Fruit fly (Drosophila melanogaster) whole organism, wandering third instar larva: Measurements from ENCODE around the gene CG15056.

Experiments used
- Abd-B ChIP-seq: fragments of >200 bp; optimal IDR thresholded peaks from 2 replicates; lab custom pipeline; 2017; ENCODE audit warnings: missing biosample characterization, missing genetic modification characterization
- CG32264 ChIP-seq: fragments of 200-800 bp; sonication (Bioruptor generic); optimal IDR thresholded peaks from 2 replicates; lab custom pipeline; 2016; ENCODE audit warnings: missing biosample characterization, missing genetic modification characterization
- CG9705 ChIP-seq: fragments of 200-800 bp; sonication (Bioruptor generic); optimal IDR thresholded peaks from 2 replicates; lab custom pipeline; 2018; ENCODE audit warnings: missing biosample characterization, mild to moderate bottlenecking, missing genetic modification characterization
- CrebA ChIP-seq: fragments of 200-800 bp; sonication (Bioruptor generic); optimal IDR thresholded peaks from 2 replicates; lab custom pipeline; 2016; ENCODE audit warnings: missing biosample characterization, mild to moderate bottlenecking, missing genetic modification characterization, borderline replicate concordance
- Dfd ChIP-seq: fragments of >200 bp; optimal IDR thresholded peaks from 2 replicates; lab custom pipeline; 2017; ENCODE audit warnings: missing biosample characterization, missing genetic modification characterization
- Dif ChIP-seq: fragments of 200-275, 200-300 bp; sonication (Bioruptor generic); optimal IDR thresholded peaks from 2 replicates; lab custom pipeline; 2018; ENCODE audit warnings: missing biosample characterization, missing genetic modification characterization; ENCODE audit not compliant: partially characterized antibody
- GATAd ChIP-seq: sonication (Bioruptor generic); optimal IDR thresholded peaks from 2 replicates; lab custom pipeline; 2016; ENCODE audit warnings: missing biosample characterization, missing genetic modification characterization
- HLH106 ChIP-seq: fragments of 200-800 bp; optimal IDR thresholded peaks from 3 replicates; lab custom pipeline; 2019; ENCODE audit warnings: missing biosample characterization, mild to moderate bottlenecking, missing genetic modification characterization, moderate library complexity
- Hnf4 ChIP-seq: fragments of 200-800 bp; sonication (Bioruptor generic); optimal IDR thresholded peaks from 2 replicates; lab custom pipeline; 2016; ENCODE audit warnings: missing biosample characterization, mild to moderate bottlenecking, missing genetic modification characterization
- Hr78 ChIP-seq: fragments of >200 bp; optimal IDR thresholded peaks from 2 replicates; lab custom pipeline; 2017; ENCODE audit warnings: missing biosample characterization, missing genetic modification characterization
- Hr83 ChIP-seq: fragments of 200-300 bp; sonication (Bioruptor generic); optimal IDR thresholded peaks from 2 replicates; lab custom pipeline; 2016; ENCODE audit warnings: missing biosample characterization, mild to moderate bottlenecking, missing genetic modification characterization, moderate library complexity; ENCODE audit not compliant: poor library complexity, severe bottlenecking
- Jra ChIP-seq: sonication (Bioruptor generic); optimal IDR thresholded peaks from 2 replicates; lab custom pipeline; 2016; ENCODE audit warnings: missing biosample characterization, missing genetic modification characterization
- Mio ChIP-seq: sonication (Bioruptor generic); optimal IDR thresholded peaks from 2 replicates; lab custom pipeline; 2016; ENCODE audit warnings: missing biosample characterization, missing genetic modification characterization
- Myc ChIP-seq: fragments of >200 bp; optimal IDR thresholded peaks from 2 replicates; lab custom pipeline; 2017
- N ChIP-seq: fragments of >200 bp; optimal IDR thresholded peaks from 2 replicates; lab custom pipeline; 2018; ENCODE audit warnings: missing biosample characterization, missing external identifiers, missing genetic modification characterization
- OdsH ChIP-seq: fragments of 200-800 bp; sonication (Bioruptor generic); optimal IDR thresholded peaks from 2 replicates; lab custom pipeline; 2016; ENCODE audit warnings: missing biosample characterization, mild to moderate bottlenecking, missing genetic modification characterization
- Rel ChIP-seq, 2 experiments: fragments of 200-800 bp; sonication (Bioruptor generic) in 1 of 2; optimal IDR thresholded peaks; 2 replicates in 1 of 2; 3 replicates in 1 of 2; lab custom pipeline; 2016 to 2019; ENCODE audit warnings: mild to moderate bottlenecking in 2 of 2, missing biosample characterization in 2 of 2, missing genetic modification characterization in 2 of 2, moderate library complexity in 1 of 2
- Sp1 ChIP-seq: fragments of 200-800 bp; sonication (Bioruptor generic); optimal IDR thresholded peaks from 3 replicates; lab custom pipeline; 2019; ENCODE audit warnings: missing biosample characterization, mild to moderate bottlenecking, missing genetic modification characterization, moderate library complexity
- Vsx2 ChIP-seq: fragments of 200-300, 225-300 bp; sonication (Bioruptor generic); optimal IDR thresholded peaks from 2 replicates; lab custom pipeline; 2018; ENCODE audit warnings: missing biosample characterization, missing genetic modification characterization; ENCODE audit not compliant: partially characterized antibody
- br ChIP-seq: fragments of 200-800 bp; sonication (Bioruptor generic); optimal IDR thresholded peaks from 2 replicates; lab custom pipeline; 2016; ENCODE audit warnings: missing biosample characterization, missing genetic modification characterization
- brk ChIP-seq: fragments of 200-800 bp; sonication (Bioruptor generic); optimal IDR thresholded peaks from 2 replicates; lab custom pipeline; 2016; ENCODE audit warnings: missing biosample characterization, mild to moderate bottlenecking, missing genetic modification characterization
- dl ChIP-seq, 2 experiments: fragments of 175-275, 200-275 bp in 1 of 2; fragments of 200-275 bp in 1 of 2; sonication (Bioruptor generic); optimal IDR thresholded peaks; lab custom pipeline; 2018; ENCODE audit warnings: mild to moderate bottlenecking in 2 of 2, missing biosample characterization in 2 of 2, missing genetic modification characterization in 2 of 2, moderate library complexity in 2 of 2; ENCODE audit not compliant: partially characterized antibody in 2 of 2, insufficient read depth in 1 of 2
- dmrt93B ChIP-seq: fragments of 200-800 bp; sonication (Bioruptor generic); optimal IDR thresholded peaks from 2 replicates; lab custom pipeline; 2018; ENCODE audit warnings: missing biosample characterization, mild to moderate bottlenecking, missing genetic modification characterization
- dsf ChIP-seq: sonication (Bioruptor generic); optimal IDR thresholded peaks from 2 replicates; lab custom pipeline; 2016; ENCODE audit warnings: missing biosample characterization, missing genetic modification characterization, borderline replicate concordance
- ey ChIP-seq: fragments of 200-800 bp; sonication (Bioruptor generic); optimal IDR thresholded peaks from 2 replicates; lab custom pipeline; 2016; ENCODE audit warnings: missing biosample characterization, missing genetic modification characterization
- foxo ChIP-seq, 2 experiments: fragments of 200-800 bp; sonication (Bioruptor generic); optimal IDR thresholded peaks; 2 replicates in 1 of 2; 3 replicates in 1 of 2; lab custom pipeline; 2016 to 2017; ENCODE audit warnings: missing biosample characterization in 2 of 2, missing genetic modification characterization in 2 of 2
- fru ChIP-seq: fragments of 200-800 bp; sonication (Bioruptor generic); optimal IDR thresholded peaks from 3 replicates; lab custom pipeline; 2016; ENCODE audit warnings: missing biosample characterization, mild to moderate bottlenecking, missing genetic modification characterization
- h ChIP-seq: fragments of 200-800 bp; sonication (Bioruptor generic); optimal IDR thresholded peaks from 3 replicates; lab custom pipeline; 2016; ENCODE audit warnings: missing biosample characterization, mild to moderate bottlenecking, missing genetic modification characterization
- jim ChIP-seq: fragments of 175-275, 200-325 bp; sonication (Bioruptor generic); optimal IDR thresholded peaks from 2 replicates; lab custom pipeline; 2016; ENCODE audit warnings: missing biosample characterization, mild to moderate bottlenecking, missing genetic modification characterization
- lola ChIP-seq: fragments of >200 bp; optimal IDR thresholded peaks from 2 replicates; lab custom pipeline; 2017; ENCODE audit warnings: missing biosample characterization, missing genetic modification characterization
- pan ChIP-seq: fragments of >200 bp; optimal IDR thresholded peaks from 2 replicates; lab custom pipeline; 2017
- psq ChIP-seq: fragments of 200-800 bp; sonication (Bioruptor generic); optimal IDR thresholded peaks from 3 replicates; lab custom pipeline; 2017; ENCODE audit warnings: missing biosample characterization, mild to moderate bottlenecking, missing genetic modification characterization, moderate library complexity
- rgr ChIP-seq: fragments of 200-800 bp; sonication (Bioruptor generic); optimal IDR thresholded peaks from 3 replicates; lab custom pipeline; 2016; ENCODE audit warnings: missing biosample characterization, mild to moderate bottlenecking, missing genetic modification characterization
- sage ChIP-seq: fragments of 200-800 bp; sonication (Bioruptor generic); optimal IDR thresholded peaks from 2 replicates; lab custom pipeline; 2016; ENCODE audit warnings: missing biosample characterization, mild to moderate bottlenecking, missing genetic modification characterization
- sv ChIP-seq: fragments of 200-800 bp; sonication (Bioruptor generic); optimal IDR thresholded peaks from 3 replicates; lab custom pipeline; 2016; ENCODE audit warnings: missing biosample characterization, missing genetic modification characterization
- tai ChIP-seq: sonication (Bioruptor generic); optimal IDR thresholded peaks from 2 replicates; lab custom pipeline; 2016; ENCODE audit warnings: missing biosample characterization, missing genetic modification characterization
- usp ChIP-seq: fragments of >200 bp; optimal IDR thresholded peaks from 2 replicates; lab custom pipeline; 2017; ENCODE audit warnings: missing biosample characterization, missing genetic modification characterization
- woc ChIP-seq: sonication (Bioruptor generic); optimal IDR thresholded peaks from 2 replicates; lab custom pipeline; 2016; ENCODE audit warnings: missing biosample characterization, mild to moderate bottlenecking, missing genetic modification characterization

Gene CG15056

DNA sequence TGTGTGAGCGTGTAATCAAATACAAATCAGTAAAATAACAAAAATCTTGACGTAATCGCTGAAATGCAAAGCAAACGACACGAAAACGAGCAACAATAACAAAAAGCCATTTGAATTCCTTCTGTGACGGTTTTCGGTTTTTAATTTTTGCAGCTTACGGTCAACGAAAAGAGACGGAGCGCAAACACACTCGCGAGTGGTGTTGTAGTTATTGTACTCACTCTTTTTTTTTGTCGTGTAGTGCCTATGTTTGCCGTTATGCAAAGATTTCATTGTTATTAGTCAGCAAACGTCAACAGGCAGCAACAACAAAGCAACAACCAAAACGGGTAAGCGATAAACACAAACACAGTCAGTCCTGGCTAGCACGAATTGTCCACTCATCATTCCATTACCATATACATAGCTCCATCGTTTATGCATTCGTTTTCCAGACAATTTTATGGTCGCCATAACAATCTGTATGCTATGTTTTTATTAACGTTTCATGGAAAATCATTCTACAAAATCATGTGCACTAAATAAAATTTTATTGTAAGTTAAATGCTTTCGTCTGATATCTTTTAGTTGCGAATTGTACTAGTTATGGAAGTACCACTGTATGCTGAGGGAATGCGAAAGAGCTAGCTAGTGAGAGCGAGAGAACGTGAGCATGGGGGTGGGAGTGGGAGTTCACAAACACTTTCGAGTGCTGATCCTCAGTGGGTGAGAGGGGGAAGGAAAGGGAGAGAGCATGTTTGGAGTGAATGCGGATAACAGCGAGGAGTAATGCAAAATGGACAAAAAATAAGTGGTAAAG is 48.2 kb upstream of the CG15056 start:
- TF ChIP-seq usp (GFP tag; lab: Kevin White, UChicago): no peak
- peak; percentile 21 for TF ChIP-seq Rel (GFP tag; optimal IDR thresholded peaks at IDR 0.05; lab: Kevin White, UChicago)
- peak; percentile 77 for TF ChIP-seq Rel (tag; optimal IDR thresholded peaks at IDR 0.05; lab: Kevin White, UChicago)
- no peak for TF ChIP-seq Vsx2 (GFP tag; lab: Kevin White, UChicago)
- peak; percentile 55 for TF ChIP-seq OdsH
- TF ChIP-seq woc (GFP tag; lab: Kevin White, UChicago): peak; percentile 75
- TF ChIP-seq Hnf4 (GFP tag; lab: Kevin White, UChicago): peak; percentile 63
- TF ChIP-seq dsf (GFP tag; lab: Kevin White, UChicago): no peak
- TF ChIP-seq N (GFP tag; lab: Kevin White, UChicago): no peak
- TF ChIP-seq foxo (GFP tag; optimal IDR thresholded peaks at IDR 0.05; lab: Kevin White, UChicago): peak; percentile 77 to 83
- TF ChIP-seq h: peak; percentile 83
- TF ChIP-seq Dif (GFP tag; lab: Kevin White, UChicago): peak; percentile 52
- peak; percentile 70 for TF ChIP-seq rgr (GFP tag; lab: Kevin White, UChicago)
- TF ChIP-seq HLH106: peak; percentile 92
- no peak for TF ChIP-seq GATAd (GFP tag; lab: Kevin White, UChicago)
- TF ChIP-seq psq (GFP tag; lab: Kevin White, UChicago): peak; percentile 73
- no peak for TF ChIP-seq Hr78 (GFP tag; lab: Kevin White, UChicago)
- TF ChIP-seq brk: no peak
- peak; percentile 76 for TF ChIP-seq CG9705 (GFP tag; lab: Kevin White, UChicago)
- no peak for TF ChIP-seq Dfd (GFP tag; lab: Kevin White, UChicago)
- TF ChIP-seq fru (GFP tag; lab: Kevin White, UChicago): peak; percentile 84
- no peak for TF ChIP-seq dl (GFP tag; optimal IDR thresholded peaks at IDR 0.05; lab: Kevin White, UChicago; ENCODE audit: insufficient read depth in 1 of 2, partially characterized antibody in 2 of 2)
- TF ChIP-seq jim (GFP tag; lab: Kevin White, UChicago): no peak
- TF ChIP-seq pan (lab: Kevin White, UChicago): no peak
- TF ChIP-seq sage: no peak
- no peak for TF ChIP-seq Mio
- TF ChIP-seq CG32264 (GFP tag; lab: Kevin White, UChicago): peak; percentile 80
- no peak for TF ChIP-seq sv (GFP tag; lab: Kevin White, UChicago)
- TF ChIP-seq Myc (lab: Kevin White, UChicago): no peak
- TF ChIP-seq Hr83 (GFP tag; lab: Kevin White, UChicago): no peak
- no peak for TF ChIP-seq lola (GFP tag; lab: Kevin White, UChicago)
- no peak for TF ChIP-seq CrebA (GFP tag; lab: Kevin White, UChicago)
- TF ChIP-seq dmrt93B: peak; percentile 76
- TF ChIP-seq Sp1 (GFP tag; lab: Kevin White, UChicago): peak; percentile 86
- peak; percentile 2 for TF ChIP-seq tai
- peak; percentile 82 for TF ChIP-seq br (GFP tag; lab: Kevin White, UChicago)
- peak; percentile 80 for TF ChIP-seq ey
- TF ChIP-seq Abd-B (GFP tag; lab: Kevin White, UChicago): no peak
- TF ChIP-seq Jra: peak; percentile 19

DNA sequence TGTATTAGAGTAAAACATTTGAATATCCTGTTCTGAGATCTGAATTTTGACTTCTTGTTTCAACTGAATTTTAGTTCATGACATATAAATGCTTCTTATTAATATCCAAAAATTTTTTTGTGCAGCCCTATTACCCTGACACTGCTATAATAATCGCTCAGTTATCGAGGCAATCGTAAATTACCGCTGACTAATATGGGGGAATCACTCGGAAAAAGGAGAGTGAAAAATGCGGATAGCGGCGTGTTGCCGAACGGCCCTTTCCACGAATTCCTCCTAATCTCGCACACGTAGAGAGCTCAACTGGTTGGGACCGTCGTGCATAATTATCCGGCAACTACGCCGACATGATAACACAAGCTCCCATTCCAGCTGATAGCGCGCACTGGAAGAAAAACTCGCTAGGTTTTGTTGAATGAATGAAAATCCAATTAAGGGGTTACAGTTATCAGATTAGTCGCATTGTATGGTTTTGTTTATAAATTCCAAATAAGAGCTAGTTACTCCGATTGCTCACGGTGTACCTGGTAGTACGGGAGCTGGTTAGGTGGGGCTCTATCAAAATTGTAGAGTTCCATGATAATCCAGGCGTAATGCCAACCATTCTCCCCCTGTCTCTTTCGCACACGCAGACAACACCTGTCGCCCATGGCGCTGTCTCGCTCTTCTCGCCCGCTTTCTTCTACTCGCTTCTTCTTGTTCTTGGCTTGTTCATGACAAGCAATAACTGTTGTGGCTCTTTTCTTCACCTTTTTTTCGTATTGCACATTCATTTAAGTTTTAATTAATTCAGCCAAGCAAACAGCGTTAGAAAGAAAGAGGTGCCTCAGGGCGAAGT is 47.2 kb upstream of the CG15056 start:
- TF ChIP-seq Dfd (GFP tag; lab: Kevin White, UChicago) (no peak), foxo (GFP tag; optimal IDR thresholded peaks at IDR 0.05; lab: Kevin White, UChicago) (peak in 1 of 2 experiments; percentile 76), CG32264 (GFP tag; lab: Kevin White, UChicago) (peak; percentile 28), dmrt93B (no peak), CG9705 (GFP tag; lab: Kevin White, UChicago) (no peak), dsf (GFP tag; lab: Kevin White, UChicago) (no peak), N (GFP tag; lab: Kevin White, UChicago) (no peak), Vsx2 (GFP tag; lab: Kevin White, UChicago) (no peak), brk (peak; percentile 44), Abd-B (GFP tag; lab: Kevin White, UChicago) (no peak), Rel (GFP tag; optimal IDR thresholded peaks at IDR 0.05; lab: Kevin White, UChicago) (peak; percentile 21), Rel (tag; optimal IDR thresholded peaks at IDR 0.05; lab: Kevin White, UChicago) (peak; percentile 96), sage (no peak), br (GFP tag; lab: Kevin White, UChicago) (peak; percentile 82), Hnf4 (GFP tag; lab: Kevin White, UChicago) (peak; percentile 73), Sp1 (GFP tag; lab: Kevin White, UChicago) (peak; percentile 62), CrebA (GFP tag; lab: Kevin White, UChicago) (peak; percentile 16), Dif (GFP tag; lab: Kevin White, UChicago) (no peak), Myc (lab: Kevin White, UChicago) (no peak), fru (GFP tag; lab: Kevin White, UChicago) (peak; percentile 72), sv (GFP tag; lab: Kevin White, UChicago) (peak; percentile 25), GATAd (GFP tag; lab: Kevin White, UChicago) (no peak), jim (GFP tag; lab: Kevin White, UChicago) (no peak), usp (GFP tag; lab: Kevin White, UChicago) (no peak), HLH106 (peak; percentile 57), rgr (GFP tag; lab: Kevin White, UChicago) (peak; percentile 81), Jra (no peak), h (peak; percentile 88), Mio (peak; percentile 5), woc (GFP tag; lab: Kevin White, UChicago) (peak; percentile 44), pan (lab: Kevin White, UChicago) (no peak), lola (GFP tag; lab: Kevin White, UChicago) (no peak), tai (no peak), dl (GFP tag; optimal IDR thresholded peaks at IDR 0.05; lab: Kevin White, UChicago; ENCODE audit: insufficient read depth in 1 of 2, partially characterized antibody in 2 of 2) (no peak), Hr83 (GFP tag; lab: Kevin White, UChicago) (no peak)
